Fruit fly (Drosophila melanogaster) whole organism, pupa: ENCODE results near the gene Atx-1.
A peak's percentile ranks its signal among the peaks of the same experiment; 100 is the strongest.

Experiments
- CG10348 ChIP-seq: fragments of 200-800 bp; sonication (Bioruptor generic); IDR thresholded peaks from 2 replicates; pipeline ENCODE4 v1.3.6; 2022; ENCODE audit warnings: missing biosample characterization, missing genetic modification characterization
- CG32121 ChIP-seq: fragments of 200-800 bp; sonication (Bioruptor generic); IDR thresholded peaks from 2 replicates; pipeline ENCODE4 v1.3.6; 2022; ENCODE audit warnings: missing biosample characterization, missing genetic modification characterization
- CG8159 ChIP-seq: fragments of 200-800 bp; sonication (Bioruptor generic); optimal IDR thresholded peaks from 3 replicates; lab custom pipeline; 2018; ENCODE audit warnings: missing biosample characterization, mild to moderate bottlenecking, missing genetic modification characterization, moderate library complexity
- CG8301 ChIP-seq: fragments of 200-800 bp; sonication (Bioruptor generic); optimal IDR thresholded peaks from 2 replicates; lab custom pipeline; 2018; ENCODE audit warnings: missing biosample characterization, mild to moderate bottlenecking, missing genetic modification characterization
- CG9948 ChIP-seq: fragments of 200-800 bp; sonication (Bioruptor generic); optimal IDR thresholded peaks from 2 replicates; lab custom pipeline; 2018; ENCODE audit warnings: missing biosample characterization, mild to moderate bottlenecking, missing genetic modification characterization, moderate library complexity
- EcR ChIP-seq: fragments of 200-800 bp; sonication (Bioruptor generic); optimal IDR thresholded peaks from 3 replicates; lab custom pipeline; 2019; ENCODE audit warnings: missing biosample characterization, missing genetic modification characterization, mild to moderate bottlenecking, moderate library complexity, missing genetic modification reagents
- Pif1A ChIP-seq: fragments of 200-800 bp; sonication (Bioruptor generic); optimal IDR thresholded peaks from 3 replicates; lab custom pipeline; 2016; ENCODE audit warnings: missing biosample characterization, missing genetic modification characterization
- Snoo ChIP-seq: fragments of 200-800 bp; sonication (Bioruptor generic); optimal IDR thresholded peaks from 3 replicates; lab custom pipeline; 2017; ENCODE audit warnings: missing biosample characterization, mild to moderate bottlenecking, missing genetic modification characterization, inconsistent platforms
- gl ChIP-seq: fragments of 200-800 bp; sonication (Bioruptor generic); optimal IDR thresholded peaks from 2 replicates; lab custom pipeline; 2018; ENCODE audit warnings: missing biosample characterization, mild to moderate bottlenecking, missing genetic modification characterization
- rn ChIP-seq: fragments of 200-800 bp; sonication (Bioruptor generic); IDR thresholded peaks from 2 replicates; pipeline ENCODE4 v1.3.6; 2022; ENCODE audit warnings: missing biosample characterization, missing genetic modification characterization

DNA sequence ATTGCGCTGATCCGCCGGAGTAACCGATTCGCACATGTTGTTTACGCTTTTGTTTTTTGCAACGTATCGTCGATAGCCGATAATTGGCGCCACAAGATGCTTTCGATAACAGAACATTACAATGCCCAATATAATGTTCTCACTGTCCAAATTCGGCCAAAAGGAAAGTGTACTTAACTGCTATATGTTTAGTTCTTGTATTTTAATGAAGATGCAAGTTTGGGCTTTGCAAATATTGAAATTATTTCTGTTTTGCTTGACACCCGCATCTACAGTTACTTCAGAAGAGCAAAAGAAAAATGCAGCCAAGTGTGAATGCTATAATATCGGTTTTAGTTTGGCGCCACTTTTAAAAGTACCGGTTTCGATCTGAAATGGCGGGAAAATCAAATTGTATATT lies 29.6 kb downstream of the Atx-1 start:
- TF ChIP-seq CG10348 (GFP tag; lab: Robert Waterston, UW) (peak; percentile 76), CG8301 (tag; lab: Kevin White, UChicago) (peak; percentile 90), CG32121 (peak; percentile 87), Snoo (tag; lab: Kevin White, UChicago) (peak; percentile 91), CG9948 (tag; lab: Kevin White, UChicago) (peak; percentile 92), rn (GFP tag; lab: Robert Waterston, UW) (peak; percentile 68), gl (tag; lab: Kevin White, UChicago) (peak; percentile 81), Pif1A (GFP tag; lab: Kevin White, UChicago) (peak; percentile 92), EcR (peak; percentile 47), CG8159 (tag; lab: Kevin White, UChicago) (peak; percentile 93)
